Worm (Caenorhabditis elegans) whole organism, L3 larva: ENCODE measurements around the gene tmed-4.

ENCODE experiments used
- egl-27 ChIP-seq: sonication (generic microtip); optimal IDR thresholded peaks from 4 replicates; lab custom pipeline; 2017; ENCODE audit warnings: missing biosample characterization, missing genetic modification reagents, missing genetic modification characterization
- nhr-76 ChIP-seq: fragments of 150-350 bp; sonication (generic microtip); optimal IDR thresholded peaks from 5 replicates; lab custom pipeline; 2014; ENCODE audit warnings: missing biosample characterization, missing genetic modification characterization
- zag-1 ChIP-seq: fragments of 150-350 bp; optimal IDR thresholded peaks from 2 replicates; lab custom pipeline; 2014; ENCODE audit warnings: missing biosample characterization, missing genetic modification characterization

ce11 chrV:19986788-19987187, 37.9 kb upstream of the tmed-4 start:
- TF ChIP-seq zag-1 (no peak), egl-27 (no peak), nhr-76 (tag; lab: Kevin White, UChicago) (no peak)
